Fruit fly (Drosophila melanogaster) whole organism, larva: ENCODE measurements around the gene nompC.

Experiments used
- noc ChIP-seq: fragments of 200-800 bp; sonication (Bioruptor generic); optimal IDR thresholded peaks from 3 replicates; lab custom pipeline; 2019; ENCODE audit warnings: missing biosample characterization, mild to moderate bottlenecking, missing genetic modification characterization, moderate library complexity

nompC gene

DNA sequence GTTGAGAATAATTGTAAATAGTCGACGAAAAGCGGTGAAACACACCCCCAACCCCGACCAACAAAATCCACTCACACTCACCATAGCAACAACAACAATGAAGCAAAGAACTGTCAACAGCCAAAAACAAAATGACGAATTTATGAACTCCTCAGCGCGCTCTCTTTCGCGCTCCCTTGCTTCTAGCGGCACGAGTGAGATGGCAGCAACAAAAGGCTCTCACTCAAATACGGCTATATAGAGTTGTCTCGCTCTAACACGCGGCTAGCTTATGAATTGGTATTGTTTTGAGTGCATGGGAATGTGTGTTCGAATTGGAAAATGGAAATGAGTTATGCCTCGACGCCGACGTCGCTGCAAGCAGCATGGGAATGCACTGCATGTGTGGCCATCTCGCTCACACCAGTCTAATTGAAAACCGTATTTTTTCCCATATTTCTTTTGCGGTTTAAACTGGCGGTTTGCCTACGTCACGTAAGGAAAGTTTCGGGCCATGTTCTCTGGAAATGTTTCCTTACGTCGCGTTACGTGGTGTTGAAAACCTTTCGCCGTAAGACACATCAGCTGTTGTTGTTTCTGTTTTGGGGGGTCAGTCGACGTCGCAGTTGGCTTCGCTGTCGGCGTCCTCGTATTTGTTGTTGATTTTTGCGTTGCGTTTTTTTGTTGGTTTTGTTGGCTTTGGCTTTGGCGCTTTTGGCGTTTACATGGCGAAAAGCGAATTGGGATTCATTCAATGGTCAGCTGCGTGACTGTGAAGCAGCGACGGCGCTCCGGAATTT, 57.7 kb downstream of the nompC start, which contains the start of gene H15:
Gene H15 (plus strand): TSS at position 729 of the 779 bp plus-strand sequence.
- no peak for TF ChIP-seq noc (tag; lab: Kevin White, UChicago)

DNA sequence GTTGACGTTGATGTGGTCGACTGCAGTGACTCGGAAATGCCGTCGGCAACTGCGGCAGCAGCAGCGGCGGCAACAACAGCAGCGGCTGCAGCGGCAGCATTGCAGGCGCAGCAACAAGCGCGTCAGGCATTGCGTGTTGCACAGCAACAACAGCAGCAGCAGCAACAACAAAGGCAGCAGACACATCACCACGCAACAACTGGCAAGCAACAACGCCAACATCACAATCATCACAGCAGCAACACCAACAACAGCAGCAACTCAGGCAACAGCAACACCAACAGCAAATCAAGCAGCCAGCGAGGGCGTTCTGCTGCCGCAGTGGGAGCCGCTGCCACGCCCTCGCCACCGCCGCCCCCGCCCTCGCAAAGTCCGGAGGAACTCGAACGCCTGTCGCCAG, 61.0 kb downstream of the nompC start:
- no peak for TF ChIP-seq noc (tag; lab: Kevin White, UChicago)

DNA sequence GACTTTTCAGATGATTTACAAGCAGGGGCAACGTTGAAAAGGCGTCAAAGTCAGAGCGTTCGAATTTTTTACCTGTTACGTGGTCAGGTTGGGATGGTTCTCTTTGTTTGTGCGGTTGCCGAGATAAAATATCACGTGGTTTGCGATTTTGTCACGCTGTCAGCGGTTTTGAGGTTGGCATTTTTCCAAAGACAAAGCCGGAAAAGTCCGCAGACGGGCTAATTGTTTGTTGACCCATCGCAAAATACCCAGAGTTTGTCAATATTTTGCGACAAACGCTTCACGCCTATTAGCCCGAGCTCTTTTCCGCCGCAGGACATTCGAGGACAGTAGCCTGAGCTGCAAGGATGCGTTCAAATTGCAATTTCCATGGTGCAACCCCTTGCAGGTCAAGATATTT, 64.3 kb downstream of the nompC start:
- TF ChIP-seq noc (tag; lab: Kevin White, UChicago) = no peak

DNA sequence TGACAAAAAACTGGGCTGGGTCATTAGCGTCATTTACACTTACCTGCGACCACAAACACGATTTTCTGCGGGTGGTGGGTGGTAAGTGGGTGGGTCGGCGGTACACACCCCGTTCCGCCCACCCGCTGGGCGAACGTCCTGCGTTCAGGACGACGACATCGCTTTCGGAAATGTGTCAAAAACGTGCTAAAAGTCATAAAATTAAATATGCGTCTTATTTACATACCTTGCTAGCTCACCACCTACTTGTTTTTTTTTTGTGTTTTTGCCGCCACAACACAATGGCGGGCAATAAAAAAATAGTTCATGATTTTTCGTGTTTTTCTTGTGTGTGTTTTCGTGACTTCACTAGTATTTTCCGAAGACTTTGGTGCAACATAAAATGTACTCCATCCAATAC, 66.5 kb downstream of the nompC start:
- TF ChIP-seq noc (tag; lab: Kevin White, UChicago) = no peak

DNA sequence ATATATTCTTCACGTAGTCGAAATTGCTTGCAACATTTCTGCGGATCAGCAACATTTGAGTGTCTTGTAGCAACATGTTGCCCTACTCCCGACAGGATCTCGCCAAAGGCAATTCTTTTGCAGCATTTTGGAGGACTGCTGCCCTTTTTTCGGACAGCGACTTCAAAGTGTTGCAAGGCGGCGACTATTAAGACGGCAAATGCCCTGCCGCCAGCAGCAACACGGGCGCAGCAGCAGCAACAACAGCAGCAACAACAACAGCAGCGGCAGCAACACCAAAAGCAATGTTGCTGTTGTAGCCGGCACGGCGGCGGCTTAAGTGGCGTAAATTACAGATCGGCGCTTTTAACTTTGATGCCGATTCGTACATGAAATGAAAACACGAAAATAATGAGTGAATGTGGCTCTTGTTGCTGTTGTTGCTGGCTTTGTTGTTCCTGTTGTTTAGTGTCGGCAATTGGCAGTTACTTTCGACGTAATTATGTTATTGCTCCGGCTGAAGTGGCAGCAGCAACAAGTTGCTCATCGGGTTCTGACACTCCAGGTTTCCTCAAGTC, 68.7 kb downstream of the nompC start:
- no peak for TF ChIP-seq noc (tag; lab: Kevin White, UChicago)
